Fruit fly (Drosophila melanogaster): ENCODE data around the gene Irk3.

Irk3 gene

dm6 chr2L:18702721-18703488 lies 10.6 kb downstream of the Irk3 start, which contains the start of the genes CG10376 and CG10343 (continued):
- TF ChIP-seq ttk (GFP tag; IDR thresholded peaks at IDR 0.05): peak; percentile 84
- TF ChIP-seq D (optimal IDR thresholded peaks at IDR 0.05): no peak
- peak; percentile 83 for TF ChIP-seq D (GFP tag; optimal IDR thresholded peaks at IDR 0.05)
- TF ChIP-seq Usf (GFP tag; optimal IDR thresholded peaks at IDR 0.05): peak; percentile 90
- no peak for TF ChIP-seq CkIIα-i1 (GFP tag; IDR thresholded peaks at IDR 0.05)
- TF ChIP-seq danr (GFP tag; IDR thresholded peaks at IDR 0.05): peak; percentile 26; the same call in 1 of the 2 replicates
- peak; percentile 81 for TF ChIP-seq HmgZ (tag; optimal IDR thresholded peaks at IDR 0.05)
- TF ChIP-seq onecut (GFP tag; IDR thresholded peaks at IDR 0.05): peak; percentile 52
- peak; percentile 35 for TF ChIP-seq wek (GFP tag; optimal IDR thresholded peaks at IDR 0.05)
- peak; percentile 40; the same call in 1 of the 2 replicates for TF ChIP-seq unc-4 (GFP tag; IDR thresholded peaks at IDR 0.05; ENCODE audit: partially characterized antibody)
- TF ChIP-seq Hr78 (GFP tag; optimal IDR thresholded peaks at IDR 0.05): no peak
- TF ChIP-seq CG3838 (GFP tag; optimal IDR thresholded peaks at IDR 0.05): peak; percentile 60
- no peak for TF ChIP-seq Hmx (GFP tag; optimal IDR thresholded peaks at IDR 0.05)
- no peak for TF ChIP-seq CG2129 (GFP tag; IDR thresholded peaks at IDR 0.05; ENCODE audit: partially characterized antibody)
- TF ChIP-seq gt (GFP tag; IDR thresholded peaks at IDR 0.05): peak; percentile 57; the same call in 1 of the 2 replicates
- TF ChIP-seq pros (GFP tag; optimal IDR thresholded peaks at IDR 0.05): no peak
- no peak for TF ChIP-seq en (GFP tag; optimal IDR thresholded peaks at IDR 0.05)
- TF ChIP-seq Awh (GFP tag; IDR thresholded peaks at IDR 0.05): 0 out of 2 replicates have a peak, but pooled peaks have one; percentile 22
- peak; percentile 75 for TF ChIP-seq Ada2b (GFP tag; IDR thresholded peaks at IDR 0.05)
- peak; percentile 92 for TF ChIP-seq CG10543 (GFP tag; optimal IDR thresholded peaks at IDR 0.05)
- TF ChIP-seq Dip3 (GFP tag; optimal IDR thresholded peaks at IDR 0.05): peak; percentile 65
- TF ChIP-seq ab (GFP tag; optimal IDR thresholded peaks at IDR 0.05): peak; percentile 33
- no peak for TF ChIP-seq fd64A (GFP tag; optimal IDR thresholded peaks at IDR 0.05)
- TF ChIP-seq CG10565 (GFP tag; optimal IDR thresholded peaks at IDR 0.05): no peak
- TF ChIP-seq gro (GFP tag; optimal IDR thresholded peaks at IDR 0.05): no peak
- TF ChIP-seq CG12155 (GFP tag; optimal IDR thresholded peaks at IDR 0.05): peak; percentile 83
- TF ChIP-seq chn (GFP tag; optimal IDR thresholded peaks at IDR 0.05): peak; percentile 70
- TF ChIP-seq D19A (tag; optimal IDR thresholded peaks at IDR 0.05): peak; percentile 99
- peak in 1 of 2 experiments; percentile 58 for TF ChIP-seq tll (GFP tag; optimal IDR thresholded peaks at IDR 0.05)
- peak; percentile 86 for TF ChIP-seq ind (GFP tag; optimal IDR thresholded peaks at IDR 0.05)
- TF ChIP-seq crp (GFP tag; optimal IDR thresholded peaks at IDR 0.05): peak; percentile 83 to 96
- TF ChIP-seq crc (GFP tag; optimal IDR thresholded peaks at IDR 0.05): no peak
- TF ChIP-seq Bgb (GFP tag; IDR thresholded peaks at IDR 0.05; ENCODE audit: partially characterized antibody): peak; percentile 55; the same call in 1 of the 2 replicates
- peak; percentile 98 for TF ChIP-seq CG17361 (GFP tag; IDR thresholded peaks at IDR 0.05)
- TF ChIP-seq CoRest (tag; optimal IDR thresholded peaks at IDR 0.05): peak; percentile 97
- peak; percentile 72; the same call in 1 of the 2 replicates for TF ChIP-seq rib (GFP tag; IDR thresholded peaks at IDR 0.05)
- no peak for TF ChIP-seq aop (GFP tag; IDR thresholded peaks at IDR 0.05)
- TF ChIP-seq CG11560 (tag; IDR thresholded peaks at IDR 0.05): peak; percentile 82
- 0 out of 2 replicates have a peak, but pooled peaks have one; percentile 41 for TF ChIP-seq sim (GFP tag; IDR thresholded peaks at IDR 0.05)
- TF ChIP-seq CG15269 (tag; optimal IDR thresholded peaks at IDR 0.05): peak; percentile 92
- peak; percentile 89 for TF ChIP-seq CG13894 (tag; optimal IDR thresholded peaks at IDR 0.05)
- TF ChIP-seq crol (GFP tag; IDR thresholded peaks at IDR 0.05): no peak
- peak; percentile 91 for TF ChIP-seq fd96Cb (tag; optimal IDR thresholded peaks at IDR 0.05)
- no peak for TF ChIP-seq fru (optimal IDR thresholded peaks at IDR 0.05)
- no peak for TF ChIP-seq her (GFP tag; optimal IDR thresholded peaks at IDR 0.05)
- peak; percentile 91 for TF ChIP-seq CG10209 (GFP tag; optimal IDR thresholded peaks at IDR 0.05)
- peak; percentile 43 for TF ChIP-seq CG9876 (GFP tag; optimal IDR thresholded peaks at IDR 0.05)
- TF ChIP-seq pita (GFP tag; optimal IDR thresholded peaks at IDR 0.05): no peak
- TF ChIP-seq Hand (GFP tag; optimal IDR thresholded peaks at IDR 0.05): peak; percentile 41

All from whole organism, embryonic.